Fruit fly (Drosophila melanogaster): ENCODE data around the gene CG5245.
A peak's percentile ranks its signal among the peaks of the same experiment; 100 is the strongest.

CG5245 gene

DNA sequence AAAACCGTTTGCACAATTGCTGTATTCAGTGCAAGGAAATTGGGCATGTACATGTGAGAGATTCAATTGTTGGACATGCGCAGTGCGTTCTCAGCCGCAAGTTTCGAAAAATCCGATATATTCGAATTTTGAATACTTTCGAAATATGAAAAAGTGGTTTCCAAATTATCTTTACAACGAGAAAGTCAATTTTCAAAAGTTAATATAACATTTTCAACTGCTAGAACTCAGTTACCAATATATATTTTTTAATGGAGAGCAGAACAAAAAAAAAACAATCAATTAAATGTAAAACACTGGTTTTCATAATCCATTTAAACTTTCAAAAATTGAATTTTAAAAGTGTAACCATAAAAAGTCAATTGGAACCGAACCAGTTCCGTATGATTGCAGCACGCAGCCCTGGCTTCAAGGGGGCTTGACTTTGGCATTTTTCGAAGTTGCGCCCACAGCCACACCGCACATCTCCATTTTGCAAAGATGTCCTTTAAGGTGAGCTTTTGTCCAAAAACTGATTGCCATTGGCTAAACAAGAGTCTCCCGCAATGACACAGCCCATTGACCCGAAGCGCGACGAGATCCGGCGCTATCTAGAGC is 6.9 kb upstream of the CG5245 start, which contains the start of the genes Scgbeta and CG17202 (continued):
- TF ChIP-seq CG12744 (GFP tag; optimal IDR thresholded peaks at IDR 0.05) (peak; percentile 32), CG14014 (GFP tag; IDR thresholded peaks at IDR 0.05) (peak; percentile 35; the same call in 1 of the 2 replicates), Bgb (GFP tag; IDR thresholded peaks at IDR 0.05; ENCODE audit: partially characterized antibody) (peak; percentile 33; the same call in 1 of the 2 replicates), Dref (GFP tag; IDR thresholded peaks at IDR 0.05) (peak; percentile 45; the same call in 1 of the 2 replicates), Dll (GFP tag; IDR thresholded peaks at IDR 0.05; ENCODE audit: partially characterized antibody) (no peak), slp2 (GFP tag; optimal IDR thresholded peaks at IDR 0.05) (no peak), CG4617 (GFP tag; optimal IDR thresholded peaks at IDR 0.05; ENCODE audit: borderline replicate concordance) (peak; percentile 84), Sin3A (optimal IDR thresholded peaks at IDR 0.05) (peak; percentile 59), CG15514 (GFP tag; optimal IDR thresholded peaks at IDR 0.05) (peak; percentile 100), ase (GFP tag; IDR thresholded peaks at IDR 0.05) (0 out of 3 replicates have a peak, but pooled peaks have one; percentile 5), mam (GFP tag; optimal IDR thresholded peaks at IDR 0.05) (peak; percentile 28), CG34224 (GFP tag; IDR thresholded peaks at IDR 0.05; ENCODE audit: partially characterized antibody) (no peak), CG9817 (tag; optimal IDR thresholded peaks at IDR 0.05) (no peak), Lhr (GFP tag; optimal IDR thresholded peaks at IDR 0.05) (peak; percentile 76), kah (GFP tag; optimal IDR thresholded peaks at IDR 0.05) (no peak), CoRest (tag; optimal IDR thresholded peaks at IDR 0.05) (peak; percentile 54), tll (GFP tag; optimal IDR thresholded peaks at IDR 0.05) (peak in 1 of 2 experiments; percentile 44), amos (GFP tag; IDR thresholded peaks at IDR 0.05; ENCODE audit: partially characterized antibody) (peak; percentile 55; the same call in 1 of the 2 replicates), CG8944 (GFP tag; optimal IDR thresholded peaks at IDR 0.05) (peak; percentile 25), CG2116 (GFP tag; optimal IDR thresholded peaks at IDR 0.05) (peak; percentile 7), sqz (GFP tag; optimal IDR thresholded peaks at IDR 0.05) (no peak), NFAT (GFP tag; IDR thresholded peaks at IDR 0.05) (no peak), disco-r (GFP tag; optimal IDR thresholded peaks at IDR 0.05) (no peak), Myb (GFP tag; optimal IDR thresholded peaks at IDR 0.05) (peak; percentile 85), corto (GFP tag; optimal IDR thresholded peaks at IDR 0.05) (no peak), CG2875 (GFP tag; optimal IDR thresholded peaks at IDR 0.05) (no peak), Xbp1 (GFP tag; optimal IDR thresholded peaks at IDR 0.05) (peak; percentile 41), row (GFP tag; IDR thresholded peaks at IDR 0.05) (peak; percentile 89), nmo (GFP tag; optimal IDR thresholded peaks at IDR 0.05) (peak; percentile 39), sna (GFP tag; IDR thresholded peaks at IDR 0.05; ENCODE audit: partially characterized antibody) (no peak), CG18011 (GFP tag; optimal IDR thresholded peaks at IDR 0.05) (no peak), Bteb2 (GFP tag; optimal IDR thresholded peaks at IDR 0.05) (peak; percentile 7), Rfx (GFP tag; IDR thresholded peaks at IDR 0.05) (0 out of 2 replicates have a peak, but pooled peaks have one; percentile 40), onecut (GFP tag; IDR thresholded peaks at IDR 0.05) (peak; percentile 29)

DNA sequence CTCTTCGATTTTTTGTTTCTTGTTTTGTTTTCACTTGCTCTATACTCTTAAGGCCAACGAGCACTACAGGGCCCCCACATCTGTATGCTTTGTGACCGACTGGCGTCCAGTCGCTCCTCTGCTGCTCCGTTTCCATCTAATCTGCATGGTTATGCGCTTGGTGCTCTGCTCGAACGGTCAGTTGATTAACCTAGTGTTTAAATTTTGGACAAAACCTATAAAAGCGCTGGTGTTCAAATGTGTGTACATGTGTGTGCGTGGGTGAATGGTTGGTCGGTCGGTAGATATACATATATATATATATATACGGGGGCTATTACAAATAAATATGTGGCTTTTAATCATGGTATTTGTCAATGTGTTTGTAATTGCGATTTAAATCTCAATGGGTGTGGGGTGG is 5.4 kb upstream of the CG5245 start:
- TF ChIP-seq cg (GFP tag; optimal IDR thresholded peaks at IDR 0.05) (no peak), Med (GFP tag) (peak; percentile 30), CG6683 (GFP tag; optimal IDR thresholded peaks at IDR 0.05) (no peak), br (optimal IDR thresholded peaks at IDR 0.05) (no peak), sr (GFP tag; IDR thresholded peaks at IDR 0.05) (peak; percentile 8; the same call in 1 of the 3 replicates), CG6791 (GFP tag; IDR thresholded peaks at IDR 0.05; ENCODE audit: partially characterized antibody) (0 out of 3 replicates have a peak, but pooled peaks have one; percentile 34), CG6689 (GFP tag; IDR thresholded peaks at IDR 0.05) (no peak), Ets65A (GFP tag) (peak; percentile 44), TFAM (GFP tag; optimal IDR thresholded peaks at IDR 0.05) (no peak)

Measured in whole organism, embryonic.